Fruit fly (Drosophila melanogaster) whole organism, wandering third instar larva: ENCODE results near the gene CG46465.

ENCODE experiments used
- Mio ChIP-seq: sonication (Bioruptor generic); optimal IDR thresholded peaks from 2 replicates; lab custom pipeline; 2016; ENCODE audit warnings: missing biosample characterization, missing genetic modification characterization
- Rel ChIP-seq, 2 experiments: fragments of 200-800 bp; sonication (Bioruptor generic) in 1 of 2; optimal IDR thresholded peaks; 2 replicates in 1 of 2; 3 replicates in 1 of 2; lab custom pipeline; 2016 to 2019; ENCODE audit warnings: mild to moderate bottlenecking in 2 of 2, missing biosample characterization in 2 of 2, missing genetic modification characterization in 2 of 2, moderate library complexity in 1 of 2
- Sp1 ChIP-seq: fragments of 200-800 bp; sonication (Bioruptor generic); optimal IDR thresholded peaks from 3 replicates; lab custom pipeline; 2019; ENCODE audit warnings: missing biosample characterization, mild to moderate bottlenecking, missing genetic modification characterization, moderate library complexity
- dl ChIP-seq, 2 experiments: fragments of 175-275, 200-275 bp in 1 of 2; fragments of 200-275 bp in 1 of 2; sonication (Bioruptor generic); optimal IDR thresholded peaks; lab custom pipeline; 2018; ENCODE audit warnings: mild to moderate bottlenecking in 2 of 2, missing biosample characterization in 2 of 2, missing genetic modification characterization in 2 of 2, moderate library complexity in 2 of 2; ENCODE audit not compliant: partially characterized antibody in 2 of 2, insufficient read depth in 1 of 2
- dsf ChIP-seq: sonication (Bioruptor generic); optimal IDR thresholded peaks from 2 replicates; lab custom pipeline; 2016; ENCODE audit warnings: missing biosample characterization, missing genetic modification characterization, borderline replicate concordance
- fru ChIP-seq: fragments of 200-800 bp; sonication (Bioruptor generic); optimal IDR thresholded peaks from 3 replicates; lab custom pipeline; 2016; ENCODE audit warnings: missing biosample characterization, mild to moderate bottlenecking, missing genetic modification characterization
- psq ChIP-seq: fragments of 200-800 bp; sonication (Bioruptor generic); optimal IDR thresholded peaks from 3 replicates; lab custom pipeline; 2017; ENCODE audit warnings: missing biosample characterization, mild to moderate bottlenecking, missing genetic modification characterization, moderate library complexity
- woc ChIP-seq: sonication (Bioruptor generic); optimal IDR thresholded peaks from 2 replicates; lab custom pipeline; 2016; ENCODE audit warnings: missing biosample characterization, mild to moderate bottlenecking, missing genetic modification characterization

DNA sequence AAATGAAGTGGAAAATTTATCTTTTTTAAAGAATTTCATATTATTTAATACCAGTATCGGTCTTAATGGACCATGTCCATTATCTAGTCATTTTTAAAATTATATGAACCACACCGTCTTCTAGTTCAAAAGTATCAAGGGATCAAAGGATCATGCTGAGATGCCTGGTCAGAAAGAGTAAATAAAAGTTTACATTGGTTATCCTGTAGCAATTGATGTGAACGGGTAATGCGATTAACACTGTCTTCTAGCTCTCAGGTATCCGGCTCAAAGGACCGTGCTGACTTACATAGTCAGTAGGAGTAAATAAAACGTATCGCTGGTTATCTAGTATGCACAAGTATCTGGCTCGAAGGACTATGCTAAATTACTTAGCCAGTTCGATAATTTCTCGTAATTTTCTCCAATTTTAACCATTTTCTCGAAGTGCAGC lies 26.9 kb downstream of the CG46465 start:
- TF ChIP-seq Mio (GFP tag; lab: Kevin White, UChicago) (no peak), psq (GFP tag; lab: Kevin White, UChicago) (no peak), woc (GFP tag; lab: Kevin White, UChicago) (no peak), dsf (GFP tag; lab: Kevin White, UChicago) (no peak), Sp1 (GFP tag; lab: Kevin White, UChicago) (no peak), dl (GFP tag; optimal IDR thresholded peaks at IDR 0.05; lab: Kevin White, UChicago; ENCODE audit: insufficient read depth in 1 of 2, partially characterized antibody in 2 of 2) (no peak), Rel (GFP tag; optimal IDR thresholded peaks at IDR 0.05; lab: Kevin White, UChicago) (no peak), Rel (tag; optimal IDR thresholded peaks at IDR 0.05; lab: Kevin White, UChicago) (no peak), fru (GFP tag; lab: Kevin White, UChicago) (no peak)
